Worm (Caenorhabditis elegans): ENCODE results near the gene sto-1.

sto-1 gene

ce11 chrX:7534454-7534853, 28.2 kb upstream of the sto-1 start:
- TF ChIP-seq Y75B8A.6 (GFP tag; IDR thresholded peaks at IDR 0.05) (no peak), vab-7 (GFP tag; IDR thresholded peaks at IDR 0.05) (no peak), egl-43 (GFP tag; IDR thresholded peaks at IDR 0.05) (peak; percentile 60; the same call in 1 of the 2 replicates)

ce11 chrX:7536869-7537268, 25.8 kb upstream of the sto-1 start:
- TF ChIP-seq aha-1 (tag) (peak; percentile 84), dmd-8 (GFP tag; IDR thresholded peaks at IDR 0.05) (0 out of 2 replicates have a peak, but pooled peaks have one; percentile 16), zip-11 (GFP tag; IDR thresholded peaks at IDR 0.05) (no peak), set-16 (GFP tag; IDR thresholded peaks at IDR 0.05) (peak; percentile 87; the same call in 1 of the 2 replicates)

ce11 chrX:7537742-7538268, 24.8 kb upstream of the sto-1 start, which contains the start of gene dpy-7:
Gene dpy-7, minus strand, starts transcription at chrX:7537792.
- TF ChIP-seq nhr-76 (tag; optimal IDR thresholded peaks at IDR 0.05) (no peak), unc-62 (GFP tag; optimal IDR thresholded peaks at IDR 0.05 in 1 of 2) (peak in 1 of 2 experiments; percentile 41), unc-62 (tag; optimal IDR thresholded peaks at IDR 0.05) (no peak)

- TF ChIP-seq tag-97 (GFP tag; IDR thresholded peaks at IDR 0.05) (no peak), zfp-3 (GFP tag; conservative IDR thresholded peaks at IDR 0.05) (no peak), ama-1 (optimal IDR thresholded peaks at IDR 0.05) (no peak), lin-1 (GFP tag; IDR thresholded peaks at IDR 0.05) (no peak)
Observed at ce11 chrX:7540033-7540432, 22.6 kb upstream of the sto-1 start, which contains the start of gene glb-16. Gene glb-16, minus strand, starts transcription at chrX:7540133.

- no peak for TF ChIP-seq nhr-76 (tag; optimal IDR thresholded peaks at IDR 0.05)
- TF ChIP-seq pqm-1 (tag; optimal IDR thresholded peaks at IDR 0.05): no peak
- TF ChIP-seq nhr-111 (GFP tag; optimal IDR thresholded peaks at IDR 0.05): no peak
- TF ChIP-seq unc-62 (GFP tag; optimal IDR thresholded peaks at IDR 0.05 in 1 of 2): peak in 1 of 2 experiments; percentile 91
- TF ChIP-seq unc-62 (tag; optimal IDR thresholded peaks at IDR 0.05): no peak
- TF ChIP-seq egl-43 (GFP tag; IDR thresholded peaks at IDR 0.05): no peak
- no peak for TF ChIP-seq mep-1 (tag; optimal IDR thresholded peaks at IDR 0.05)
Observed at ce11 chrX:7541078-7541477, 21.5 kb upstream of the sto-1 start.

- no peak for TF ChIP-seq nhr-237 (tag; optimal IDR thresholded peaks at IDR 0.05)
- TF ChIP-seq dmd-9 (GFP tag; IDR thresholded peaks at IDR 0.05): no peak
- TF ChIP-seq tra-1 (GFP tag; IDR thresholded peaks at IDR 0.05): no peak
- no peak for TF ChIP-seq nhr-77 (tag; optimal IDR thresholded peaks at IDR 0.05)
- TF ChIP-seq F26F4.8 (GFP tag; conservative IDR thresholded peaks at IDR 0.05): no peak
- TF ChIP-seq nhr-11 (tag; optimal IDR thresholded peaks at IDR 0.05): no peak
- TF ChIP-seq zip-11 (GFP tag; IDR thresholded peaks at IDR 0.05): no peak
- TF ChIP-seq daf-8 (GFP tag; IDR thresholded peaks at IDR 0.05): no peak
- TF ChIP-seq zag-1 (tag; optimal IDR thresholded peaks at IDR 0.05): no peak
- no peak for TF ChIP-seq unc-39 (tag; optimal IDR thresholded peaks at IDR 0.05)
- TF ChIP-seq ces-1 (GFP tag; optimal IDR thresholded peaks at IDR 0.05): no peak
- no peak for TF ChIP-seq lin-29 (GFP tag; IDR thresholded peaks at IDR 0.05)
- no peak for TF ChIP-seq ceh-82 (tag; optimal IDR thresholded peaks at IDR 0.05)
- no peak for TF ChIP-seq lim-7 (GFP tag; IDR thresholded peaks at IDR 0.05)
Observed at ce11 chrX:7546509-7546908, 16.1 kb upstream of the sto-1 start, which contains the start of gene col-174. Gene col-174, plus strand, starts transcription at chrX:7546809.

ce11 chrX:7547696-7548095, 14.9 kb upstream of the sto-1 start:
- peak; percentile 89 for TF ChIP-seq set-16 (GFP tag; IDR thresholded peaks at IDR 0.05)
- no peak for TF ChIP-seq dmd-8 (GFP tag; IDR thresholded peaks at IDR 0.05)
- 0 out of 4 replicates have a peak, but pooled peaks of 1 of the 2 experiments have one; percentile 22 for TF ChIP-seq madf-5 (GFP tag; IDR thresholded peaks at IDR 0.05)
- no peak for TF ChIP-seq lin-15B (tag; optimal IDR thresholded peaks at IDR 0.05)
- TF ChIP-seq ZK546.5 (tag; optimal IDR thresholded peaks at IDR 0.05): no peak

Measured in whole organism, L4 larva.